Fruit fly (Drosophila melanogaster): ENCODE data around the gene m.

The m gene

DNA sequence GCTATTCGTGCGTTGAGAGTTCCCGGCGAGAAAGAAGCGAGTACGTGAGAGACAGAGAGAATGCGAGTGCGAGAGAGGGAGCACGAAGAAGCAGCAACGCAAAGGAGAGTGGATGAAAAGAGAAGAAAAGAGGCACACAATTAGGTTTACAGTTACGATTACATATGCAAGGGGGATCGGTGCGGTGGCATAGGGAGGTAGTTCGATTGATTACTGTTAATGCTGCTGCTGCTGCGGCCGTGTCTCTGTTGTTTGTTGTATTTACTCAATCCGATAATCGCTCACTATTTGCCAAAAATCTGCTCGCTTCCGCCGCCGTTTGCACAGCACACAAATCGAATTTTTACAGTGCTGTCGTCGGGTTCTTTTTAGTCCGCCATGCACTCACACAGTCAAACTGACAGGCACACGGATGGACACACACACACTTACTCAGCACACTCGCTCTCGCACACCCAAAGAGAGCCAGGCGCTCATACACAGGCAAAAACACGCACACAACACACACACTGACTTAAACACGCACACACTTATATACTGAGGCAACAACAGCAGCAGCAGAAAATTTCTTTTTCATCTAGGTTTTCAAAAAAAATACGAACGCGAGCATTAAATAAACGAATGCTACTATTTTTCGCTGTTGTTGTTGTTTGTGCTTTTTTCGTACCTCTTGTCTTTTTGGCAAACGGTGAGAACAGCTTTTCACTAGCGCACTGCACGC, 40.1 kb upstream of the m start (continued):
- peak; percentile 65 for TF ChIP-seq nom (GFP tag; optimal IDR thresholded peaks at IDR 0.05)
- peak; percentile 7 for TF ChIP-seq sug (tag; optimal IDR thresholded peaks at IDR 0.05)
- peak; percentile 45 for TF ChIP-seq Deaf1 (tag; optimal IDR thresholded peaks at IDR 0.05)
- TF ChIP-seq chinmo (GFP tag; IDR thresholded peaks at IDR 0.05; ENCODE audit: partially characterized antibody): peak; percentile 79; the same call in 3 of the 4 replicates
- TF ChIP-seq Hand (GFP tag; optimal IDR thresholded peaks at IDR 0.05): peak; percentile 63
- peak; percentile 64 for TF ChIP-seq vvl (GFP tag; IDR thresholded peaks at IDR 0.05)
- peak; percentile 82 to 94 for TF ChIP-seq Trl (optimal IDR thresholded peaks at IDR 0.05)
- TF ChIP-seq Trl (GFP tag; optimal IDR thresholded peaks at IDR 0.05): no peak
- TF ChIP-seq psq (GFP tag; optimal IDR thresholded peaks at IDR 0.05): peak; percentile 83
- TF ChIP-seq lab (GFP tag; optimal IDR thresholded peaks at IDR 0.05): peak; percentile 33
- TF ChIP-seq BtbVII (GFP tag; optimal IDR thresholded peaks at IDR 0.05): peak; percentile 27
- no peak for TF ChIP-seq sr (GFP tag; IDR thresholded peaks at IDR 0.05)
- TF ChIP-seq CG2116 (GFP tag; optimal IDR thresholded peaks at IDR 0.05): peak; percentile 2
- TF ChIP-seq CG1832 (GFP tag; optimal IDR thresholded peaks at IDR 0.05): peak; percentile 63
- peak; percentile 86 for TF ChIP-seq CG8478 (optimal IDR thresholded peaks at IDR 0.05)
- peak; percentile 10; the same call in 1 of the 2 replicates for TF ChIP-seq MBD-R2 (GFP tag; IDR thresholded peaks at IDR 0.05)
- TF ChIP-seq row (GFP tag; IDR thresholded peaks at IDR 0.05): 0 out of 3 replicates have a peak, but pooled peaks have one; percentile 7
- TF ChIP-seq yki (optimal IDR thresholded peaks at IDR 0.05): peak; percentile 68
- peak; percentile 4; the same call in 1 of the 2 replicates for TF ChIP-seq Adf1 (GFP tag; IDR thresholded peaks at IDR 0.05)
- no peak for TF ChIP-seq CG3726 (GFP tag; IDR thresholded peaks at IDR 0.05)
- TF ChIP-seq Nf-YC (tag; optimal IDR thresholded peaks at IDR 0.05): peak; percentile 6
- peak; percentile 84 for TF ChIP-seq exex (tag; optimal IDR thresholded peaks at IDR 0.05)
- peak in 1 of 2 experiments; percentile 55 for TF ChIP-seq bsh (GFP tag; optimal IDR thresholded peaks at IDR 0.05)
- TF ChIP-seq zf30C (GFP tag; optimal IDR thresholded peaks at IDR 0.05): peak; percentile 3
- peak in 1 of 2 experiments; percentile 57 for TF ChIP-seq Eip74EF (GFP tag; optimal IDR thresholded peaks at IDR 0.05)
- peak; percentile 92 for TF ChIP-seq crol (GFP tag; IDR thresholded peaks at IDR 0.05)
- peak; percentile 49 for TF ChIP-seq Hmr (GFP tag; optimal IDR thresholded peaks at IDR 0.05)
- no peak for TF ChIP-seq CG1602 (GFP tag; optimal IDR thresholded peaks at IDR 0.05)
- peak; percentile 34 for TF ChIP-seq Med (GFP tag)
- TF ChIP-seq dimm (GFP tag; IDR thresholded peaks at IDR 0.05): no peak

DNA sequence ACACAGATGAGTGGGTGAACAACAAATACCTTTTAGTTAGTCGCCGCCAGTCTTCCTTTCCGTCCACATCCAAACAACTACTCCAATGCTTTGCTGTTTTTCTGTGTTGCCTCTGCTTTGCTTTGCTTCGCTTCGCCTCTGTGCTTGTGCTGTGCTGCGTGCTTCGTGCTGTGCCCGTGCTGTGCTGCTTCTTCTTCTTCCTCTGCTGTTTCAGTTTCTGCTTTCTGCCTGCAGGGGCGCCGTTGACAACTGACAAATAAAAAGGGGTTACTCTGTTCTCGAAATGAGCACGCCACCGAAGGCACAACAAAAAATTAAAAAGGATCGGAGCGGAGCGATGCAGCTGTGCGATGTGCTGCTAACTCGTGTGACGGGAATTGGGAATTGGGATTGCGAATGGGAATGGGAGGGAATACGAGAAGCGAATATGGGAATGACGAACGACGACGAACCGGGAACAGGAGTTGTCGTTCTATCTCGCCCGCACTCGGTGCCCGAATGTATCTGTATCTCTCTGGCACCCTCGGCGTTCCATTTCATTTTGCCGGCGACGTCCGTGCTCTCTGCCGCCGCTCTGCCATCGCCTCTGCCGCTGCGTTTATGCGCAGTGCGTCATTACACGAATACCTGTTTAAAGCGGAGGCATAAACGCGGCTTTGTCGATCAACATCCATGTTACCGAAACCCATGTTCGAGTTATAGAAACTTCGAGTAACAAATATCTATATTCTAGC, 39.4 kb upstream of the m start:
- peak; percentile 61 for TF ChIP-seq Dip3 (GFP tag; optimal IDR thresholded peaks at IDR 0.05)
- peak; percentile 14 for TF ChIP-seq vfl (GFP tag; optimal IDR thresholded peaks at IDR 0.05)
- TF ChIP-seq CG17829 (tag; optimal IDR thresholded peaks at IDR 0.05): peak; percentile 73
- peak; percentile 38; the same call in 1 of the 2 replicates for TF ChIP-seq CG14667 (GFP tag; IDR thresholded peaks at IDR 0.05)
- peak; percentile 9 for TF ChIP-seq CG6654 (GFP tag; optimal IDR thresholded peaks at IDR 0.05)
- peak; percentile 71; the same call in 1 of the 2 replicates for TF ChIP-seq ranshi (GFP tag; IDR thresholded peaks at IDR 0.05)
- no peak for TF ChIP-seq TFAM (GFP tag; optimal IDR thresholded peaks at IDR 0.05)
- TF ChIP-seq sr (GFP tag; IDR thresholded peaks at IDR 0.05): no peak
- TF ChIP-seq CG16813 (GFP tag; IDR thresholded peaks at IDR 0.05; ENCODE audit: partially characterized antibody): 0 out of 3 replicates have a peak, but pooled peaks have one; percentile 35
- peak; percentile 62; the same call in 1 of the 3 replicates for TF ChIP-seq CG6791 (GFP tag; IDR thresholded peaks at IDR 0.05; ENCODE audit: partially characterized antibody)
- no peak for TF ChIP-seq slou (GFP tag; optimal IDR thresholded peaks at IDR 0.05)
- peak; percentile 65 for TF ChIP-seq eyg (GFP tag; optimal IDR thresholded peaks at IDR 0.05)
- TF ChIP-seq CG7839 (tag; optimal IDR thresholded peaks at IDR 0.05): peak; percentile 79
- peak; percentile 73 for TF ChIP-seq ems (GFP tag; optimal IDR thresholded peaks at IDR 0.05)
- TF ChIP-seq abd-A (tag; optimal IDR thresholded peaks at IDR 0.05): peak; percentile 22
- peak; percentile 29 for TF ChIP-seq pros (GFP tag; optimal IDR thresholded peaks at IDR 0.05)
- no peak for TF ChIP-seq CG15601 (tag; optimal IDR thresholded peaks at IDR 0.05)
- peak; percentile 84 for TF ChIP-seq Rfx (GFP tag; IDR thresholded peaks at IDR 0.05)
- TF ChIP-seq gcm2 (GFP tag; optimal IDR thresholded peaks at IDR 0.05): no peak
- peak; percentile 85 for TF ChIP-seq da (GFP tag; optimal IDR thresholded peaks at IDR 0.05)
